Worm (Caenorhabditis elegans) whole organism, early embryonic: ENCODE measurements around the gene F53F4.12.

Source experiments
- B0310.2 ChIP-seq: sonication (generic microtip); optimal IDR thresholded peaks from 2 replicates; lab custom pipeline; 2016; ENCODE audit warnings: mild to moderate bottlenecking, missing genetic modification characterization, missing compliant biosample characterization
- F13C5.2 ChIP-seq: sonication (generic microtip); optimal IDR thresholded peaks from 2 replicates; lab custom pipeline; 2017; ENCODE audit warnings: mild to moderate bottlenecking, missing genetic modification characterization, inconsistent platforms, missing compliant biosample characterization
- aly-1 ChIP-seq: sonication (generic microtip); optimal IDR thresholded peaks from 2 replicates; lab custom pipeline; 2016; ENCODE audit warnings: missing genetic modification characterization, missing compliant biosample characterization
- ama-1 ChIP-seq: fragments of 150-350 bp; optimal IDR thresholded peaks from 2 replicates; lab custom pipeline; 2014
- ceh-13 ChIP-seq: fragments of 200-800 bp; sonication (Bioruptor generic); optimal IDR thresholded peaks from 2 replicates; lab custom pipeline; 2018; ENCODE audit warnings: mild to moderate bottlenecking, missing genetic modification characterization, missing compliant biosample characterization
- ceh-36 ChIP-seq: sonication (generic microtip); optimal IDR thresholded peaks from 2 replicates; lab custom pipeline; 2016; ENCODE audit warnings: missing genetic modification characterization, inconsistent platforms, missing compliant biosample characterization
- ets-7 ChIP-seq: sonication (generic microtip); optimal IDR thresholded peaks from 2 replicates; lab custom pipeline; 2016; ENCODE audit warnings: missing genotype, missing genetic modification characterization, missing compliant biosample characterization
- flt-1 ChIP-seq: fragments of 200-800 bp; sonication (Bioruptor generic); IDR thresholded peaks from 2 replicates; pipeline ENCODE4 v1.3.6; 2022; ENCODE audit warnings: missing genetic modification characterization, missing compliant biosample characterization
- hmbx-1 ChIP-seq: sonication (generic microtip); optimal IDR thresholded peaks from 2 replicates; lab custom pipeline; 2016; ENCODE audit warnings: mild to moderate bottlenecking, missing genetic modification characterization, missing compliant biosample characterization
- hmg-4 ChIP-seq: fragments of 200-800 bp; sonication (Bioruptor generic); optimal IDR thresholded peaks from 2 replicates; lab custom pipeline; 2018; ENCODE audit warnings: mild to moderate bottlenecking, missing genetic modification characterization, missing compliant biosample characterization
- hnd-1 ChIP-seq: sonication (generic microtip); optimal IDR thresholded peaks from 2 replicates; lab custom pipeline; 2016; ENCODE audit warnings: missing genetic modification characterization, missing compliant biosample characterization
- pes-1 ChIP-seq: fragments of 200-800 bp; sonication (Bioruptor generic); IDR thresholded peaks from 2 replicates; pipeline ENCODE4 v1.3.6; 2022; ENCODE audit warnings: missing genetic modification reagents, missing genetic modification characterization, missing compliant biosample characterization
- scrt-1 ChIP-seq: fragments of 200-800 bp; sonication (Bioruptor generic); IDR thresholded peaks from 2 replicates; pipeline ENCODE4 v1.3.6; 2022; ENCODE audit warnings: missing genetic modification characterization, missing compliant biosample characterization
- sea-1 ChIP-seq: fragments of 200-800 bp; sonication (Bioruptor generic); conservative IDR thresholded peaks from 2 replicates; pipeline ENCODE4 v1.3.6; 2022; ENCODE audit warnings: missing genetic modification characterization, missing compliant biosample characterization
- tbx-11 ChIP-seq: fragments of 200-800 bp; sonication (Bioruptor generic); IDR thresholded peaks from 2 replicates; pipeline ENCODE4 v1.3.6; 2022; ENCODE audit warnings: missing genetic modification characterization, missing compliant biosample characterization
- tbx-37 ChIP-seq: fragments of 200-800 bp; sonication (Bioruptor generic); conservative IDR thresholded peaks from 2 replicates; pipeline ENCODE4 v1.3.6; 2022; ENCODE audit warnings: missing genetic modification reagents, missing genetic modification characterization, missing compliant biosample characterization
- tra-4 ChIP-seq: sonication (generic microtip); optimal IDR thresholded peaks from 2 replicates; lab custom pipeline; 2017; ENCODE audit warnings: missing genetic modification characterization, missing compliant biosample characterization

The F53F4.12 gene

DNA sequence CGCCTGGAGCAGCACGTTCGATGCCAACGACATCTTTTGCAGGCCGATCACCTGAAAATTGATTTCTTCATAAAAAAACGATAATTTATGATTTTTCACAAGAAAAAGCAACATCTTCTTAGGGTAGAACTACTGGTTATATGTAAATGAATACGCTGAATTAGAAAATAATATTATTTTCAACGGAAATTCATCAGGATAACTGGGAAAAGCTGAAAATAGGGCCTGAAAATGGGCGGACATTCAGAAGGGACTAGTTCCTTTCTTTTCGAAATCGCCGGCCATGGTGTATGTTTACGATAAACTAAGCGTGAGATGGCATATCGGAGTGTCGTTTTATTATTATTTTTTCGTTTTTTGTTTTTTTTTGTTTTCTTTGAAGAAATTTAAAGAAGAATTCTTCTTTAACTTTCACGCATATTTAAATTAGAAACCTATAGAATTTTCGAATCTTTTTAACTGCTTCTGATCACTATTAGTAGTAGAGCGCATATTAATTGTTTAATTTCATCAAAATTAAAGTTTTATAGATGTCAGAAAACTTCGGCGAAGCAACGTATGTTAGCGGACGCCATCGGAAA, at the start of gene F53F4.12, which contains the start of gene nduv-2:
Gene F53F4.12, plus strand, starts transcription at position 531 of the 581 bp plus-strand sequence.
Gene nduv-2, minus strand, starts transcription at position 51 of the 581 bp plus-strand sequence.
- TF ChIP-seq tbx-11 (GFP tag; lab: Robert Waterston, UW) (no peak), B0310.2 (tag; lab: Kevin White, UChicago) (no peak), scrt-1 (GFP tag; lab: Robert Waterston, UW) (no peak)

DNA sequence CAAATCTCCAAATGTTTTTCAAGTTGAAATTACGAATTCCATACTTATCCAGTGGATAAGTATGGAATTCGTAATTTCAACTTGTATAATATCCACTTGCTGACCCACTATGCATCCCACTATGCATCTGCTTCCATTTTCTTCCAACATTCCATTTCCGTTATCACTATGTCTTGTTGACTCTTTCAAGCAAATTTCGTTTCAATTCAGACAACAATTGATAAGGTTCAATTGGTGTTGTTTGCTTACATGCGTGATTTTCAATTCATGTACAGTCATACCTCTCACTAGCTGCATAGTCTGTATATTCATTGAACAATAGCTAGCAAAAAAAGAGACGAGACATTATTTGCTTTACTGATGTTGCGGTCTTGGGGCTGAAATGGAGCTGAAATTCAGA, 49.0 kb upstream of the F53F4.12 start:
- TF ChIP-seq tra-4 (tag; lab: Kevin White, UChicago): no peak
- no peak for TF ChIP-seq tbx-37
- TF ChIP-seq tbx-11 (GFP tag; lab: Robert Waterston, UW): no peak
- TF ChIP-seq hmg-4 (GFP tag; lab: Kevin White, UChicago): no peak
- no peak for TF ChIP-seq ceh-36 (tag; lab: Kevin White, UChicago)
- no peak for TF ChIP-seq scrt-1 (GFP tag; lab: Robert Waterston, UW)
- no peak for TF ChIP-seq B0310.2 (tag; lab: Kevin White, UChicago)
- no peak for TF ChIP-seq F13C5.2 (tag; lab: Kevin White, UChicago)
- no peak for TF ChIP-seq pes-1 (GFP tag; lab: Robert Waterston, UW)
- no peak for TF ChIP-seq sea-1 (GFP tag; lab: Robert Waterston, UW)
- TF ChIP-seq ceh-13: no peak
- no peak for TF ChIP-seq hnd-1 (tag; lab: Kevin White, UChicago)

DNA sequence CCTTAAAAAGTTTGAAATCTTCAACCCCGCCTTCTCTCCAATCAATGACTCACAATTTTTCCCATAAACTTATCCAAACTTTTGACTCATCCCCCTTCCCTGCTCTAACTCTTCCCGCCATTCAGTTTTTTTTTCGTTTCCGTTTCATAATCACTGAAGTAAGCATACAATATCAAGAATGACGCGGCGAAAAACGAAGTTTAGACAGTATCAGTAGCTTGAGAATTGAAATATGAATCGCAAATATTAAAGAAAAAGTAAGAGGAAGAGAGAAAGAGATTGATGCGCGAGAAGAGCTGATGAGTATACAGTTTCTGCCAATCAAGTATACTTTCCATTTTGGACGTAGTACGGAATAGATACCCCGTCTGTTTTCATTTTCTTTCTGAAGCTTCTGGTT, 48.4 kb upstream of the F53F4.12 start:
- TF ChIP-seq ceh-13 (no peak), ceh-36 (tag; lab: Kevin White, UChicago) (no peak), hmbx-1 (tag; lab: Kevin White, UChicago) (no peak), B0310.2 (tag; lab: Kevin White, UChicago) (no peak), tra-4 (tag; lab: Kevin White, UChicago) (no peak), tbx-37 (no peak), aly-1 (tag; lab: Kevin White, UChicago) (no peak), tbx-11 (GFP tag; lab: Robert Waterston, UW) (no peak), F13C5.2 (tag; lab: Kevin White, UChicago) (no peak), hmg-4 (GFP tag; lab: Kevin White, UChicago) (no peak)

DNA sequence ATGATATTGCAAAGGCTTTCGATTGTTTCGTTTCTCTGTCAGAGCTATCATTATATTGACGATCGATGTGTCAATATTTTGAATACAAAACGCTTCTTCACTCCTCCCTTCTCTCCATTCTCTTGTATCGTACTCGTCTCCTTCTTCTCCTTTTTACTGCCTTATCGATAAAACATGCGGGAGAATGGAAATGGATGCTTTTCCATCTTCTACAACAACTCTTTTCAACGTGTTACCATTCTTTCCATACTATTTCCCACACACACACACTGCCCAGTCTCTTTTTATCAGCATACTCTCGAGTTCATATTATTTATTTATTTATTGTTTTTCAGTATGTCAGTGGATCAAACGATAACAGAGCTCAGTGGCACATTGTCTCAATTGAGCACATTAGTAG, 47.2 kb upstream of the F53F4.12 start, which contains the start of gene C50B8.6:
Gene C50B8.6, plus strand, starts transcription at position 336 of the 400 bp plus-strand sequence.
- TF ChIP-seq pes-1 (GFP tag; lab: Robert Waterston, UW): no peak
- no peak for TF ChIP-seq aly-1 (tag; lab: Kevin White, UChicago)
- no peak for TF ChIP-seq hmg-4 (GFP tag; lab: Kevin White, UChicago)

DNA sequence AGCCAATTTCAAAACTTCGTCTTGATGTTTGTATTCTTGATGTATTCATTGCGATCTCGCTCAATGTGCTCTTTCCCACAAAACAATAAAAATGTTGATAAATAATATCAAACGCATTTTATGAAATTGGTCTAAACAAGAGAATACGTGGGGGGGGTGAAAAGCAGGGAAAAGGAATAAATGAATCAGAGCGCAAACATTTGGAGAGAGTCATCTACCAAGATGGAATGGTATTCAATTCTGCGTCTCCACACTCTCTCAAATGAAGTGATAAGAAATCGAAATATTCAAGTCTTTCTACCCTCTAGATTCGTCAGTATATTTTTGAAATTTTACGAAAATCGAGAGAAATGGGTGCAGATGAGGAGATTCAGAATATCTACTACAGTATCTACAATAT, 45.2 kb upstream of the F53F4.12 start, which contains the start of gene C50B8.5:
Gene C50B8.5, plus strand, starts transcription at position 273 of the 400 bp plus-strand sequence.
- TF ChIP-seq hmbx-1 (tag; lab: Kevin White, UChicago) (no peak), flt-1 (no peak), B0310.2 (tag; lab: Kevin White, UChicago) (no peak), tbx-37 (no peak), tra-4 (tag; lab: Kevin White, UChicago) (no peak), tbx-11 (GFP tag; lab: Robert Waterston, UW) (no peak), ets-7 (tag; lab: Kevin White, UChicago) (no peak), ceh-36 (tag; lab: Kevin White, UChicago) (no peak), ceh-13 (no peak), ama-1 (lab: Kevin White, UChicago) (no peak), sea-1 (GFP tag; lab: Robert Waterston, UW) (no peak), hmg-4 (GFP tag; lab: Kevin White, UChicago) (no peak), scrt-1 (GFP tag; lab: Robert Waterston, UW) (no peak), F13C5.2 (tag; lab: Kevin White, UChicago) (no peak), pes-1 (GFP tag; lab: Robert Waterston, UW) (no peak), aly-1 (tag; lab: Kevin White, UChicago) (no peak), hnd-1 (tag; lab: Kevin White, UChicago) (no peak)

DNA sequence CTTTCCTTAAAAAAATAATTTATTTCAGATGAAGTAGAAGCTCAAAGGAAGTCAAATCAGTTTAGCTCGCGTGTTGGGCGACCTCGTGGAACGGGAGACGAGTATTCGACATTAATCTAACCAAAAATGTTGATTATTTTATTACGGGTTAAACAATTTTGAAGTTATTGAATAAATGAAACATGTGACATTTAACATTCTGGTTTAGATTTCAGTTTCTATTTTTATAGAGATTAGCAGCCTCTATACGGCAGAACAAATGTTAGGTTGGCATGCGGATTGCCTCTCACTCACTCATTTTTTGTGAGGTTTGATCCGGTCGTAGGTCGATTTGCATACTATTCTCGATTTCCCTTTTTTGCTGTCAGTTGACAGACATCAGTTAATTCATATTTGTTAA, 41.4 kb upstream of the F53F4.12 start, which contains the start of gene F53F4.1:
Gene F53F4.1, plus strand, starts transcription at position 301 of the 400 bp plus-strand sequence.
- no peak for TF ChIP-seq ceh-13
- no peak for TF ChIP-seq tbx-11 (GFP tag; lab: Robert Waterston, UW)
- TF ChIP-seq B0310.2 (tag; lab: Kevin White, UChicago): no peak
- no peak for TF ChIP-seq pes-1 (GFP tag; lab: Robert Waterston, UW)
- no peak for TF ChIP-seq F13C5.2 (tag; lab: Kevin White, UChicago)
- no peak for TF ChIP-seq tra-4 (tag; lab: Kevin White, UChicago)
- no peak for TF ChIP-seq flt-1

DNA sequence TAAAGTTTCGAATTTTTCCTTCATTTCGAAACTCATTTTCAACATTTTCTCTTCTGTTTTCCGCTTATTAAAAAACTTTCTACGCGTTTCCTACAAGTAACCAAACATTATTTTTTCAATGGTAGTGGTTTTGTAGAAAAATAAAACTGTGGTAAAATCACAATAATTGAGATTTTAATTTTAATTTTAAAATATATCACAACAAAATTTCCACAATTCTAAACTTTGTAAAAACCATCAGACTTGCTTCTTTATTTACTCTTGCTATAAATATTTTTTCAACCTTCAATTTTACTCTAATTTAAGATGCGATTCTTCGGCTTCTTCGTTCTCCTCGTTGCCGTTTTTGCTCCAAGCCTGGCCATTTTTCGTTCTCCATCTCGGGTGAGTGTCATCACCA, 37.9 kb upstream of the F53F4.12 start, which contains the start of gene F53F4.17:
Gene F53F4.17, plus strand, starts transcription at position 301 of the 400 bp plus-strand sequence.
- no peak for TF ChIP-seq ceh-13
- no peak for TF ChIP-seq ama-1 (lab: Kevin White, UChicago)
- no peak for TF ChIP-seq hmg-4 (GFP tag; lab: Kevin White, UChicago)
- TF ChIP-seq F13C5.2 (tag; lab: Kevin White, UChicago): no peak
- TF ChIP-seq tra-4 (tag; lab: Kevin White, UChicago): no peak
- TF ChIP-seq aly-1 (tag; lab: Kevin White, UChicago): no peak
- TF ChIP-seq tbx-11 (GFP tag; lab: Robert Waterston, UW): no peak
- TF ChIP-seq pes-1 (GFP tag; lab: Robert Waterston, UW): no peak
- TF ChIP-seq sea-1 (GFP tag; lab: Robert Waterston, UW): no peak
- TF ChIP-seq tbx-37: no peak
- TF ChIP-seq hnd-1 (tag; lab: Kevin White, UChicago): no peak
- no peak for TF ChIP-seq ets-7 (tag; lab: Kevin White, UChicago)
- TF ChIP-seq hmbx-1 (tag; lab: Kevin White, UChicago): no peak
- no peak for TF ChIP-seq scrt-1 (GFP tag; lab: Robert Waterston, UW)
- TF ChIP-seq B0310.2 (tag; lab: Kevin White, UChicago): no peak
- no peak for TF ChIP-seq flt-1
- TF ChIP-seq ceh-36 (tag; lab: Kevin White, UChicago): no peak
